Worm (Caenorhabditis elegans): ENCODE measurements around the gene glb-28.

ce11 chrX:15285554-15285953 is 31.5 kb downstream of the glb-28 start:
- TF ChIP-seq dmd-6 (GFP tag; IDR thresholded peaks at IDR 0.05): no peak
- no peak for TF ChIP-seq Y48G9A.11 (GFP tag; IDR thresholded peaks at IDR 0.05)
